Worm (Caenorhabditis elegans) whole organism, L2 larva: Measurements from ENCODE around the gene btb-9.
A peak's percentile ranks its signal among the peaks of the same experiment; 100 is the strongest.

Experiments used
- C34F6.9 ChIP-seq: fragments of 150-350 bp; optimal IDR thresholded peaks from 2 replicates; lab custom pipeline; 2014; ENCODE audit warnings: missing biosample characterization, missing genetic modification characterization
- R02D3.7 ChIP-seq: fragments of 150-350 bp; optimal IDR thresholded peaks from 2 replicates; lab custom pipeline; 2014; ENCODE audit warnings: missing biosample characterization, missing genetic modification characterization
- Y55F3AM.14 ChIP-seq: fragments of 200-800 bp; sonication (Bioruptor generic); optimal IDR thresholded peaks from 2 replicates; lab custom pipeline; 2018; ENCODE audit warnings: mild to moderate bottlenecking, missing genetic modification characterization, missing compliant biosample characterization
- ZK546.5 ChIP-seq: sonication (generic microtip); optimal IDR thresholded peaks from 2 replicates; lab custom pipeline; 2017; ENCODE audit warnings: missing biosample characterization, missing genetic modification characterization
- aly-2 ChIP-seq: fragments of 150-350 bp; optimal IDR thresholded peaks from 2 replicates; lab custom pipeline; 2014; ENCODE audit warnings: missing biosample characterization, missing genetic modification characterization
- crh-2 ChIP-seq: sonication (generic microtip); optimal IDR thresholded peaks from 2 replicates; lab custom pipeline; 2017; ENCODE audit warnings: missing biosample characterization, missing genetic modification characterization
- dmd-4 ChIP-seq: sonication (generic microtip); optimal IDR thresholded peaks from 2 replicates; lab custom pipeline; 2017; ENCODE audit warnings: missing biosample characterization, missing genetic modification characterization
- elt-1 ChIP-seq: fragments of 150-350 bp; optimal IDR thresholded peaks from 2 replicates; lab custom pipeline; 2014; ENCODE audit warnings: missing biosample characterization, missing genetic modification characterization
- elt-3 ChIP-seq: sonication (generic microtip); optimal IDR thresholded peaks from 2 replicates; lab custom pipeline; 2017; ENCODE audit warnings: missing biosample characterization, missing genetic modification characterization
- fos-1 ChIP-seq: fragments of 150-350 bp; optimal IDR thresholded peaks from 2 replicates; lab custom pipeline; 2014; ENCODE audit warnings: missing biosample characterization, missing genetic modification characterization
- gmeb-1 ChIP-seq: fragments of 150-350 bp; optimal IDR thresholded peaks from 2 replicates; lab custom pipeline; 2014; ENCODE audit warnings: missing biosample characterization, missing genetic modification characterization
- lin-11 ChIP-seq: fragments of 150-350 bp; sonication (generic microtip); optimal IDR thresholded peaks from 2 replicates; lab custom pipeline; 2014; ENCODE audit warnings: missing biosample characterization, missing genetic modification characterization, inconsistent platforms, mixed read lengths
- lsy-2 ChIP-seq, 2 experiments: fragments of 150-350 bp in 1 of 2; sonication (generic microtip) in 1 of 2; optimal IDR thresholded peaks; 2 replicates each; lab custom pipeline; 2014 to 2017; ENCODE audit warnings: missing biosample characterization in 2 of 2, missing genetic modification characterization in 2 of 2
- mab-5 ChIP-seq: fragments of 150-350 bp; optimal IDR thresholded peaks from 2 replicates; lab custom pipeline; 2014; ENCODE audit warnings: missing biosample characterization, missing genetic modification characterization
- mdl-1 ChIP-seq, 2 experiments: fragments of 150-350 bp in 1 of 2; sonication (generic microtip) in 1 of 2; optimal IDR thresholded peaks; 2 replicates each; lab custom pipeline; 2017; ENCODE audit warnings: missing biosample characterization in 2 of 2, missing genetic modification characterization in 2 of 2
- nhr-10 ChIP-seq: sonication (generic microtip); optimal IDR thresholded peaks from 2 replicates; lab custom pipeline; 2017; ENCODE audit warnings: missing biosample characterization, missing genetic modification characterization
- nhr-11 ChIP-seq: fragments of 150-350 bp; optimal IDR thresholded peaks from 2 replicates; lab custom pipeline; 2014; ENCODE audit warnings: missing biosample characterization, missing genetic modification characterization
- nhr-12 ChIP-seq: fragments of 150-350 bp; optimal IDR thresholded peaks from 2 replicates; lab custom pipeline; 2014; ENCODE audit warnings: missing biosample characterization, missing genetic modification characterization
- nhr-129 ChIP-seq: fragments of 150-350 bp; optimal IDR thresholded peaks from 2 replicates; lab custom pipeline; 2014; ENCODE audit warnings: missing biosample characterization, missing genetic modification characterization
- nhr-21 ChIP-seq: fragments of 150-350 bp; optimal IDR thresholded peaks from 2 replicates; lab custom pipeline; 2014; ENCODE audit warnings: missing biosample characterization, missing genetic modification characterization
- nhr-237 ChIP-seq: fragments of 150-350 bp; optimal IDR thresholded peaks from 2 replicates; lab custom pipeline; 2014; ENCODE audit warnings: missing biosample characterization, missing genetic modification characterization
- nhr-25 ChIP-seq: fragments of 150-350 bp; sonication (generic microtip); optimal IDR thresholded peaks from 3 replicates; lab custom pipeline; 2014; ENCODE audit warnings: missing biosample characterization, missing genetic modification characterization
- nhr-6 ChIP-seq: fragments of 150-350 bp; optimal IDR thresholded peaks from 2 replicates; lab custom pipeline; 2014; ENCODE audit warnings: missing biosample characterization, missing genetic modification characterization
- peb-1 ChIP-seq: fragments of 150-350 bp; optimal IDR thresholded peaks from 2 replicates; lab custom pipeline; 2014; ENCODE audit warnings: missing biosample characterization, missing genetic modification characterization
- sem-4 ChIP-seq: fragments of 150-350 bp; optimal IDR thresholded peaks from 2 replicates; lab custom pipeline; 2014; ENCODE audit warnings: missing biosample characterization, missing genetic modification reagents, missing genetic modification characterization
- sma-3 ChIP-seq: sonication (generic microtip); optimal IDR thresholded peaks from 2 replicates; lab custom pipeline; 2016; ENCODE audit warnings: missing genetic modification reagents, missing genetic modification characterization, missing compliant biosample characterization
- sma-9 ChIP-seq, 2 experiments: fragments of 150-350 bp in 1 of 2; sonication (generic microtip) in 1 of 2; optimal IDR thresholded peaks; 2 replicates each; lab custom pipeline; 2014 to 2016; ENCODE audit warnings: missing genetic modification characterization in 2 of 2, mild to moderate bottlenecking in 1 of 2, missing biosample characterization in 1 of 2, missing compliant biosample characterization in 1 of 2, missing genetic modification reagents in 1 of 2, moderate library complexity in 1 of 2
- snpc-4 ChIP-seq: fragments of 150-350 bp; optimal IDR thresholded peaks from 2 replicates; lab custom pipeline; 2014; ENCODE audit warnings: missing biosample characterization, missing genetic modification characterization
- unc-62 ChIP-seq: fragments of 150-350 bp; optimal IDR thresholded peaks from 2 replicates; lab custom pipeline; 2014; ENCODE audit warnings: missing biosample characterization, missing genetic modification reagents, missing genetic modification characterization
- zag-1 ChIP-seq: fragments of 150-350 bp; optimal IDR thresholded peaks from 2 replicates; lab custom pipeline; 2014; ENCODE audit warnings: missing biosample characterization, missing genetic modification characterization
- ztf-4 ChIP-seq: fragments of 150-350 bp; optimal IDR thresholded peaks from 2 replicates; lab custom pipeline; 2014; ENCODE audit warnings: missing biosample characterization, missing genetic modification characterization

btb-9 gene

DNA sequence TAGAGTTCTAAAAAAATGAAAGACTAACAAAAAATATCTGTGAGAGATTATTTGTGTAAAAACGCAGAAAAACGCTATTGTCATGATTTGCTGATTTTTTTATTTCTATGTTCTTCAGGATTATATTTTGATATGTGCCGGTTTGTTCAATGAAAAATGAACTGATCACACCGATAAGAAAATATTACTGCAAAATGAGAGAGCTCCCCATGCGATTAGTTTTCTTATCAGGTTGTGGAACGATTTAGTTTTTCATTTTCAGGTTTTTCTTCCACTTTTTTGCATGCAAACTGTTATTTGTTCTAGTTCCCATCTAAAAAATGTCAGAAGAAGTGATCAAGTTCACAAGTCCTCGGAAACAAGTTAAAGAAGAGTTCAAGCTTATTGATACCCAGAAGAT is at the start of gene btb-9:
Gene btb-9, plus strand, starts transcription at position 254 of the 400 bp plus-strand sequence.
- TF ChIP-seq C34F6.9 (tag; lab: Kevin White, UChicago), result no peak
- no peak for TF ChIP-seq nhr-129 (tag; lab: Kevin White, UChicago)
- TF ChIP-seq nhr-11, result no peak
- TF ChIP-seq dmd-4, result no peak
- TF ChIP-seq crh-2 (tag; lab: Kevin White, UChicago), result peak; percentile 41
- no peak for TF ChIP-seq nhr-21 (tag; lab: Kevin White, UChicago)
- no peak for TF ChIP-seq elt-1 (tag; lab: Kevin White, UChicago)
- no peak for TF ChIP-seq mdl-1 (tag; optimal IDR thresholded peaks at IDR 0.05; lab: Kevin White, UChicago)
- TF ChIP-seq R02D3.7 (tag; lab: Kevin White, UChicago), result no peak
- TF ChIP-seq lsy-2 (tag; optimal IDR thresholded peaks at IDR 0.05; lab: Kevin White, UChicago), result no peak
- TF ChIP-seq fos-1 (tag; lab: Kevin White, UChicago), result peak; percentile 87
- TF ChIP-seq aly-2 (tag; lab: Kevin White, UChicago), result no peak
- TF ChIP-seq unc-62, result no peak
- TF ChIP-seq, all 48 proteins: peak for 2

DNA sequence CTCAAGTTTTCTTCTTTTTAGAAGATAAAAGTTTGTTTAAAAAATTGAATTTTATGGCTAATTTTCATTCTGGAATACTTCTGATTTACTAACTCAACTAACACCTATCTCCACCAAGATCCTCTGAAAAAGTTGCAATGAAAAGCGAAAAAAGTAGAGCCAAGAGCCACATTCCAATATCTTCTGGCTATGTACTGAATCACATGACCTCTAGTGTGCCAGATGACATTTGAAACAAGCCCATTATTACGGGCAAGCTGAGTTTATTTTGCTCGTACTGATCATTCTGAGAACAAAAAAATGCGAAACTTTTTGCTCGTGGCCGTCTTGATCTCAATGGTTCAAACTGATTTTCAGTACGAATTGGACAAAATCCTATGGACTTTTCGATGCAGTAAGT is 49.2 kb upstream of the btb-9 start, which contains the start of gene irld-36:
Gene irld-36, plus strand, starts transcription at position 301 of the 400 bp plus-strand sequence.
- no peak for TF ChIP-seq sma-3 (GFP tag; lab: Kevin White, UChicago)
- no peak for TF ChIP-seq elt-3
- TF ChIP-seq ZK546.5 (tag; lab: Kevin White, UChicago), result no peak
- TF ChIP-seq crh-2 (tag; lab: Kevin White, UChicago), result no peak
- no peak for TF ChIP-seq aly-2 (tag; lab: Kevin White, UChicago)
- TF ChIP-seq gmeb-1, result no peak
- no peak for TF ChIP-seq nhr-25 (tag; lab: Kevin White, UChicago)
- TF ChIP-seq nhr-129 (tag; lab: Kevin White, UChicago), result no peak
- TF ChIP-seq R02D3.7 (tag; lab: Kevin White, UChicago), result no peak
- no peak for TF ChIP-seq nhr-10 (tag; lab: Kevin White, UChicago)
- TF ChIP-seq C34F6.9 (tag; lab: Kevin White, UChicago), result no peak
- TF ChIP-seq snpc-4, result no peak
- no peak for TF ChIP-seq dmd-4
- TF ChIP-seq, all 48 proteins: peak for 0

DNA sequence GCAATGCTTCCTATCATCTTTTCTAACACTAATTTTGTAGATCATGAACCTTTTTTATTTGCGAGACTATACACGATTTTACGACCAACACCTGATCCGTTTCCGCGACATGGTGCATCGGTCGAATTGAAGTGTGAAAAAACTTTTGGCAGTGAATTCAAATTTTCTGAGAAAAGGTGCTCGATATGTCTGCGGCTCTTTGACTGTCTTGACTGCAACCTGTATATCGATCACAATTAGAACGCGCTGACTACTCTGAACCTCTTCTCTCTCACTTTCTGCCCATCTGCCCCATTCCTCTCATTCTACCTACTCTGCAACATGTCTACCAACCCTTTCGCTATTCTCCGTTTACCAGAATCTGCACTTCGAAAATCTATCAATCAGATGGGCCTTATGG is 46.1 kb upstream of the btb-9 start, which contains the start of gene fbxb-26:
Gene fbxb-26, plus strand, starts transcription at position 301 of the 400 bp plus-strand sequence.
- TF ChIP-seq unc-62, result no peak
- no peak for TF ChIP-seq nhr-237 (tag; lab: Kevin White, UChicago)
- TF ChIP-seq zag-1 (tag; lab: Kevin White, UChicago), result no peak
- no peak for TF ChIP-seq mdl-1 (tag; optimal IDR thresholded peaks at IDR 0.05; lab: Kevin White, UChicago)
- TF ChIP-seq nhr-10 (tag; lab: Kevin White, UChicago), result no peak
- no peak for TF ChIP-seq sma-9 (GFP tag; optimal IDR thresholded peaks at IDR 0.05; lab: Kevin White, UChicago)
- no peak for TF ChIP-seq sma-9 (tag; optimal IDR thresholded peaks at IDR 0.05; lab: Kevin White, UChicago)
- no peak for TF ChIP-seq aly-2 (tag; lab: Kevin White, UChicago)
- TF ChIP-seq Y55F3AM.14, result no peak
- no peak for TF ChIP-seq sem-4 (tag; lab: Kevin White, UChicago)
- TF ChIP-seq peb-1 (tag; lab: Kevin White, UChicago), result no peak
- no peak for TF ChIP-seq nhr-25 (tag; lab: Kevin White, UChicago)
- no peak for TF ChIP-seq nhr-6 (tag; lab: Kevin White, UChicago)
- TF ChIP-seq, all 48 proteins: peak for 0

DNA sequence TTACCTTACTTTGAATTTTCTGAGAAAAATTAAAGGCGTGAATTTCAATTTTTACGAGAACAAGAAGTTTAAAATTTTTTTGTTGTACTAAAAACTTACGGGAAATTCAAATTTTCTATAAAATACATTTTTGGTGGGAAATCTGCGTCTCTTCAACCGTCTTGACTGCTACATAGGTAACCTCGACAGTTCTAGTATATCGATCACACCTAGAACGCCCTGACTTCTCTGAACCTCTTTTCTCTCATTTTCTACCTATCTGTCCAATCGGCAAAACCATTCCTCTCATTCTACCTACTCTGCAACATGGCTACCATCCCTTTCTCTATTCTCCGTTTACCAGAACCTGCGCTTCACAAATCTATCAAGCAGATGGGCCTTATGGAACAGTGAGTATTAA is 44.6 kb upstream of the btb-9 start, which contains the start of gene fbxb-25:
Gene fbxb-25, plus strand, starts transcription at position 301 of the 400 bp plus-strand sequence.
- no peak for TF ChIP-seq C34F6.9 (tag; lab: Kevin White, UChicago)
- TF ChIP-seq Y55F3AM.14, result no peak
- no peak for TF ChIP-seq nhr-21 (tag; lab: Kevin White, UChicago)

DNA sequence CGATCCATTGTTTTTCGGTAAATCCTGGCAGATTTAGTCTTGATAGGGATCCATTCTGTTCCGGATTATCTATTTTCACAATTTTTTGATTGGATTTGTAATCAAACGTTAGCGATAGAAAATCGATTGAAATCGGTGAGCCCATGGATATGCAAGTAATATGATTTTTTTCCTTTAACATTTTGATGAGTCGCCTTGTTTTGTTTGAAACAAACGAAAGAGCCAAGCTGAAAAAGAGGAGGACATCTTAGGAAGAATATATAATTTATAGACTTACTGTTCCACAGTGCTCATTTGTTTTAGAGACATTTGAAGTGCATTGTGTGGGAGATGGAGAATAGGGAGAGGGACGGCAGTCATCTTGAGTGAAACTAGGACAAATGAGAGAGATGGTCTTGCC is 39.5 kb upstream of the btb-9 start, which contains the start of the genes fbxb-18 and fbxb-19:
Gene fbxb-18, minus strand, starts transcription at position 101 of the 400 bp plus-strand sequence.
Gene fbxb-19, minus strand, starts transcription at position 369 of the 400 bp plus-strand sequence.
- TF ChIP-seq sem-4 (tag; lab: Kevin White, UChicago), result no peak

DNA sequence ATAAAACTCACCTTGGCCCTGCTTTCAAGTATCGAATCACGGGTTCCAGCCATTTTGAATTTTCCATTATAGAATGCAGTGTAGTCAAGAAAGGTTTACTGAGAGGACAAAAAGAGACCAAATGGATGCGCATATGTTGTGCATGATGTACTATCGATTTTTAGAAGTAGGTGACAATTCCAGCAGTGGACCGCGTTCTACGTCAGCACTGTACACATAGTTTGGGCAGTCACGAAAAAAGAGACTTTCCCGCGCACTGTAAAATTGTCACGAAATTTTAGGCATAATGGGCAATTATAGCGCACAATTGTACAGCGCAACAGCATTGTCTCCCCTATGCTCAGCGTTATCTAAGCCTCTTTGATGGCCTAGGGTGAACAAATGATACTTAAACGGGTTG is 37.3 kb upstream of the btb-9 start, which contains the start of gene fbxc-22:
Gene fbxc-22, minus strand, starts transcription at position 101 of the 400 bp plus-strand sequence.
- TF ChIP-seq ztf-4 (tag; lab: Kevin White, UChicago) (no peak), nhr-10 (tag; lab: Kevin White, UChicago) (no peak), nhr-237 (tag; lab: Kevin White, UChicago) (no peak), nhr-12 (tag; lab: Kevin White, UChicago) (no peak), mab-5 (tag; lab: Kevin White, UChicago) (no peak), lin-11 (tag; lab: Kevin White, UChicago) (no peak)
